Worm (Caenorhabditis elegans) whole organism, L3 larva: ENCODE data around the gene srz-44.

Experiments
- R02D3.7 ChIP-seq: fragments of 150-350 bp; optimal IDR thresholded peaks from 2 replicates; lab custom pipeline; 2014; ENCODE audit warnings: missing biosample characterization, missing genetic modification characterization
- ama-1 ChIP-seq: fragments of 150-350 bp; optimal IDR thresholded peaks from 2 replicates; lab custom pipeline; 2018
- ceh-28 ChIP-seq: fragments of 150-350 bp; optimal IDR thresholded peaks from 2 replicates; lab custom pipeline; 2014; ENCODE audit warnings: missing biosample characterization, missing genetic modification reagents, missing genetic modification characterization
- nhr-23 ChIP-seq: fragments of 150-350 bp; optimal IDR thresholded peaks from 2 replicates; lab custom pipeline; 2014; ENCODE audit warnings: missing biosample characterization, missing genetic modification reagents, missing genetic modification characterization
- skn-1 ChIP-seq: fragments of 150-350 bp; optimal IDR thresholded peaks from 2 replicates; lab custom pipeline; 2014; ENCODE audit warnings: missing biosample characterization, missing genetic modification characterization
- tbx-2 ChIP-seq: sonication (generic microtip); optimal IDR thresholded peaks from 2 replicates; lab custom pipeline; 2016; ENCODE audit warnings: mild to moderate bottlenecking, missing genetic modification characterization, missing compliant biosample characterization
- zag-1 ChIP-seq: fragments of 150-350 bp; optimal IDR thresholded peaks from 2 replicates; lab custom pipeline; 2014; ENCODE audit warnings: missing biosample characterization, missing genetic modification characterization
- ztf-11 ChIP-seq: fragments of 150-350 bp; optimal IDR thresholded peaks from 2 replicates; lab custom pipeline; 2014; ENCODE audit warnings: missing biosample characterization, missing genetic modification characterization

DNA sequence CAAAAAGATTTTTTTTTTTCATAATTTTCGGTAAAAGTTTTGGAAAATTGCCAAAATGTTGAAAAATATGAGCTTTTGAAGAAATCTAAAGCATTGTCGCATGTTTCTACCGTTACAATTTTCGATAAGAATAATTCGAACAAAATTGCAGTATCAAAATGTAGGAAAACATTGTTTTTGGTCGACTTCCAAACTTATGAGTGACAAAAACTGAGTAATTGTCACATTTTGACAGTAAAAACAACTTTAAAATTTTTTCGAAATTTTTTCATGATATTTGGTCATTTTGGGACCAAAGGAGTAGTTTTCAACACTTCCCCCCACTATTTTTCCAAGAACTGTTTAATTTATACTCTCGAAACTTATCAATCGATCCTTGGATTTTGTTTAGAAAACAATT is 44.2 kb downstream of the srz-44 start, which contains the start of gene fbxa-139:
- TF ChIP-seq nhr-23 (tag; lab: Kevin White, UChicago) (no peak), tbx-2 (tag; lab: Kevin White, UChicago) (no peak), ceh-28 (tag; lab: Kevin White, UChicago) (no peak), zag-1 (no peak), ztf-11 (tag; lab: Kevin White, UChicago) (no peak), ama-1 (lab: Kevin White, UChicago) (no peak), R02D3.7 (tag; lab: Kevin White, UChicago) (no peak), skn-1 (tag; lab: Kevin White, UChicago) (no peak)
